Fruit fly (Drosophila melanogaster) whole organism, wandering third instar larva: ENCODE measurements around the gene VAChT.

ENCODE experiments used
- GATAd ChIP-seq: sonication (Bioruptor generic); optimal IDR thresholded peaks from 2 replicates; lab custom pipeline; 2016; ENCODE audit warnings: missing biosample characterization, missing genetic modification characterization
- Myc ChIP-seq: fragments of >200 bp; optimal IDR thresholded peaks from 2 replicates; lab custom pipeline; 2017
- Vsx2 ChIP-seq: fragments of 200-300, 225-300 bp; sonication (Bioruptor generic); optimal IDR thresholded peaks from 2 replicates; lab custom pipeline; 2018; ENCODE audit warnings: missing biosample characterization, missing genetic modification characterization; ENCODE audit not compliant: partially characterized antibody
- br ChIP-seq: fragments of 200-800 bp; sonication (Bioruptor generic); optimal IDR thresholded peaks from 2 replicates; lab custom pipeline; 2016; ENCODE audit warnings: missing biosample characterization, missing genetic modification characterization
- dmrt93B ChIP-seq: fragments of 200-800 bp; sonication (Bioruptor generic); optimal IDR thresholded peaks from 2 replicates; lab custom pipeline; 2018; ENCODE audit warnings: missing biosample characterization, mild to moderate bottlenecking, missing genetic modification characterization
- h ChIP-seq: fragments of 200-800 bp; sonication (Bioruptor generic); optimal IDR thresholded peaks from 3 replicates; lab custom pipeline; 2016; ENCODE audit warnings: missing biosample characterization, mild to moderate bottlenecking, missing genetic modification characterization
- psq ChIP-seq: fragments of 200-800 bp; sonication (Bioruptor generic); optimal IDR thresholded peaks from 3 replicates; lab custom pipeline; 2017; ENCODE audit warnings: missing biosample characterization, mild to moderate bottlenecking, missing genetic modification characterization, moderate library complexity
- woc ChIP-seq: sonication (Bioruptor generic); optimal IDR thresholded peaks from 2 replicates; lab custom pipeline; 2016; ENCODE audit warnings: missing biosample characterization, mild to moderate bottlenecking, missing genetic modification characterization

dm6 chr3R:18670441-18671111 lies 34.7 kb upstream of the VAChT start:
- TF ChIP-seq h (GFP tag; lab: Kevin White, UChicago) (peak; percentile 63), Myc (lab: Kevin White, UChicago) (no peak), psq (peak; percentile 70), woc (peak; percentile 71), GATAd (GFP tag; lab: Kevin White, UChicago) (no peak), dmrt93B (GFP tag; lab: Kevin White, UChicago) (no peak), Vsx2 (GFP tag; lab: Kevin White, UChicago) (peak; percentile 66), br (GFP tag; lab: Kevin White, UChicago) (peak; percentile 41)
